Fruit fly (Drosophila melanogaster): ENCODE measurements around the gene Lar.

Gene Lar

dm6 chr2L:19755015-19755414 is 168.6 kb downstream of the Lar start (continued):
- TF ChIP-seq twi (tag; optimal IDR thresholded peaks at IDR 0.05) (no peak), TFAM (GFP tag; optimal IDR thresholded peaks at IDR 0.05) (no peak), Deaf1 (tag; optimal IDR thresholded peaks at IDR 0.05) (peak; percentile 96), CG15514 (GFP tag; optimal IDR thresholded peaks at IDR 0.05) (peak; percentile 89), CG32532 (GFP tag; IDR thresholded peaks at IDR 0.05) (peak; percentile 44; the same call in 1 of the 2 replicates), pho (GFP tag; optimal IDR thresholded peaks at IDR 0.05) (no peak), cad (GFP tag; optimal IDR thresholded peaks at IDR 0.05) (no peak), CG10274 (GFP tag; optimal IDR thresholded peaks at IDR 0.05) (no peak), Rfx (GFP tag; IDR thresholded peaks at IDR 0.05) (no peak), lov (optimal IDR thresholded peaks at IDR 0.05) (no peak), lov (GFP tag; IDR thresholded peaks at IDR 0.05) (0 out of 3 replicates have a peak, but pooled peaks have one; percentile 48), slbo (GFP tag; IDR thresholded peaks at IDR 0.05) (0 out of 2 replicates have a peak, but pooled peaks have one; percentile 6), Dbx (GFP tag; IDR thresholded peaks at IDR 0.05) (0 out of 3 replicates have a peak, but pooled peaks have one; percentile 38), D19A (tag; optimal IDR thresholded peaks at IDR 0.05) (no peak), NC2β (GFP tag; optimal IDR thresholded peaks at IDR 0.05) (no peak), so (GFP tag; IDR thresholded peaks at IDR 0.05) (0 out of 3 replicates have a peak, but pooled peaks have one; percentile 24), Atf6 (GFP tag; IDR thresholded peaks at IDR 0.05) (peak; percentile 29; the same call in 1 of the 2 replicates), sima (GFP tag; optimal IDR thresholded peaks at IDR 0.05) (no peak), CG7786 (GFP tag; optimal IDR thresholded peaks at IDR 0.05) (no peak), MBD-R2 (GFP tag; IDR thresholded peaks at IDR 0.05) (0 out of 2 replicates have a peak, but pooled peaks have one; percentile 7)

dm6 chr2L:19756040-19756439 is 169.6 kb downstream of the Lar start:
- TF ChIP-seq da (GFP tag; optimal IDR thresholded peaks at IDR 0.05) (no peak), Hr39 (optimal IDR thresholded peaks at IDR 0.05) (peak; percentile 71), bsh (GFP tag; optimal IDR thresholded peaks at IDR 0.05) (no peak), maf-S (GFP tag; optimal IDR thresholded peaks at IDR 0.05) (no peak), ci (GFP tag; IDR thresholded peaks at IDR 0.05) (peak; percentile 48; the same call in 2 of the 3 replicates), lov (optimal IDR thresholded peaks at IDR 0.05) (no peak), lov (GFP tag; IDR thresholded peaks at IDR 0.05) (no peak), Mad (GFP tag; optimal IDR thresholded peaks at IDR 0.05) (no peak), CG1024 (GFP tag; IDR thresholded peaks at IDR 0.05) (no peak), CG15479 (GFP tag; optimal IDR thresholded peaks at IDR 0.05) (no peak), CG17359 (tag; optimal IDR thresholded peaks at IDR 0.05) (no peak), bowl (GFP tag; IDR thresholded peaks at IDR 0.05) (no peak), rib (GFP tag; IDR thresholded peaks at IDR 0.05) (no peak), CG4282 (GFP tag; optimal IDR thresholded peaks at IDR 0.05) (no peak), Ssrp (tag; optimal IDR thresholded peaks at IDR 0.05) (no peak), CG16815 (GFP tag; optimal IDR thresholded peaks at IDR 0.05) (no peak), dysf (GFP tag; IDR thresholded peaks at IDR 0.05) (no peak), ems (GFP tag; optimal IDR thresholded peaks at IDR 0.05) (no peak), B-H2 (GFP tag; optimal IDR thresholded peaks at IDR 0.05) (no peak), YL-1 (GFP tag; optimal IDR thresholded peaks at IDR 0.05) (no peak), Sry-β (GFP tag; optimal IDR thresholded peaks at IDR 0.05) (no peak), CG5953 (GFP tag; IDR thresholded peaks at IDR 0.05) (no peak), CG4360 (GFP tag; IDR thresholded peaks at IDR 0.05) (peak; percentile 90), abd-A (tag; optimal IDR thresholded peaks at IDR 0.05) (peak; percentile 26), CG2712 (tag; optimal IDR thresholded peaks at IDR 0.05) (no peak), Nf-YB (GFP tag; optimal IDR thresholded peaks at IDR 0.05) (no peak), CG10209 (GFP tag; optimal IDR thresholded peaks at IDR 0.05) (no peak), E2f2 (GFP tag; IDR thresholded peaks at IDR 0.05) (no peak), CG6272 (GFP tag; IDR thresholded peaks at IDR 0.05) (no peak), sisA (GFP tag; IDR thresholded peaks at IDR 0.05) (no peak), Dref (GFP tag; IDR thresholded peaks at IDR 0.05) (no peak), sr (GFP tag; IDR thresholded peaks at IDR 0.05) (no peak), crol (GFP tag; IDR thresholded peaks at IDR 0.05) (peak; percentile 95), CG31224 (GFP tag; IDR thresholded peaks at IDR 0.05) (0 out of 2 replicates have a peak, but pooled peaks have one; percentile 18), Bteb2 (GFP tag; optimal IDR thresholded peaks at IDR 0.05) (no peak)

Data from whole organism, embryonic.